Fruit fly (Drosophila melanogaster): ENCODE data around the gene Lgr4.

The Lgr4 gene

dm6 chrX:13135702-13136101 is 53.3 kb downstream of the Lgr4 start (continued):
- TF ChIP-seq CG3838 (GFP tag; optimal IDR thresholded peaks at IDR 0.05) (no peak), ab (GFP tag; optimal IDR thresholded peaks at IDR 0.05) (no peak), Hr39 (optimal IDR thresholded peaks at IDR 0.05) (no peak), CG17385 (GFP tag; optimal IDR thresholded peaks at IDR 0.05) (peak; percentile 60), C15 (GFP tag; IDR thresholded peaks at IDR 0.05) (no peak), Aef1 (GFP tag; IDR thresholded peaks at IDR 0.05) (peak; percentile 48; the same call in 1 of the 3 replicates), Blimp-1 (GFP tag; optimal IDR thresholded peaks at IDR 0.05) (peak; percentile 57), Asciz (GFP tag; optimal IDR thresholded peaks at IDR 0.05) (peak; percentile 77), fd102C (GFP tag; optimal IDR thresholded peaks at IDR 0.05) (no peak), fd3F (GFP tag; optimal IDR thresholded peaks at IDR 0.05) (no peak), CG16863 (GFP tag; optimal IDR thresholded peaks at IDR 0.05) (peak; percentile 32), CG34224 (GFP tag; IDR thresholded peaks at IDR 0.05; ENCODE audit: partially characterized antibody) (no peak), CG6854 (GFP tag; optimal IDR thresholded peaks at IDR 0.05) (no peak), crol (GFP tag; IDR thresholded peaks at IDR 0.05) (peak; percentile 36; the same call in 1 of the 2 replicates), wdn (GFP tag; IDR thresholded peaks at IDR 0.05) (0 out of 2 replicates have a peak, but pooled peaks have one; percentile 8), dysf (GFP tag; IDR thresholded peaks at IDR 0.05) (peak; percentile 61), bbx (GFP tag; IDR thresholded peaks at IDR 0.05; ENCODE audit: partially characterized antibody) (no peak), amos (GFP tag; IDR thresholded peaks at IDR 0.05; ENCODE audit: partially characterized antibody) (no peak), ftz-f1 (GFP tag; optimal IDR thresholded peaks at IDR 0.05) (no peak), cas (GFP tag; IDR thresholded peaks at IDR 0.05) (no peak), unc-4 (GFP tag; IDR thresholded peaks at IDR 0.05; ENCODE audit: partially characterized antibody) (no peak), CG14050 (GFP tag; IDR thresholded peaks at IDR 0.05) (peak; percentile 55; the same call in 1 of the 3 replicates), CG7786 (GFP tag; optimal IDR thresholded peaks at IDR 0.05) (peak; percentile 37), CG4707 (GFP tag; optimal IDR thresholded peaks at IDR 0.05) (peak; percentile 37), CG18262 (tag; optimal IDR thresholded peaks at IDR 0.05) (peak; percentile 53), tin (GFP tag; optimal IDR thresholded peaks at IDR 0.05) (peak; percentile 56), corto (GFP tag; optimal IDR thresholded peaks at IDR 0.05) (no peak), grn (GFP tag; optimal IDR thresholded peaks at IDR 0.05) (no peak), fd64A (GFP tag; optimal IDR thresholded peaks at IDR 0.05) (no peak), CG31365 (tag; optimal IDR thresholded peaks at IDR 0.05) (no peak), NC2β (GFP tag; optimal IDR thresholded peaks at IDR 0.05) (peak; percentile 10), CG10979 (tag; optimal IDR thresholded peaks at IDR 0.05) (peak; percentile 52), Dad (GFP tag; optimal IDR thresholded peaks at IDR 0.05) (no peak), ham (GFP tag; IDR thresholded peaks at IDR 0.05) (no peak), lmd (GFP tag; IDR thresholded peaks at IDR 0.05) (peak; percentile 53), Dbx (GFP tag; IDR thresholded peaks at IDR 0.05) (no peak), CG10321 (GFP tag; IDR thresholded peaks at IDR 0.05) (no peak), CG3163 (GFP tag; optimal IDR thresholded peaks at IDR 0.05) (peak; percentile 21), CG15514 (GFP tag; optimal IDR thresholded peaks at IDR 0.05) (peak; percentile 35), Ets97D (GFP tag; optimal IDR thresholded peaks at IDR 0.05) (no peak), croc (GFP tag; conservative IDR thresholded peaks at IDR 0.05) (0 out of 3 replicates have a peak, but pooled peaks have one; percentile 23), ranshi (GFP tag; IDR thresholded peaks at IDR 0.05) (peak; percentile 69), CG8281 (tag; optimal IDR thresholded peaks at IDR 0.05) (peak; percentile 19), CG12155 (GFP tag; optimal IDR thresholded peaks at IDR 0.05) (peak; percentile 29), CG3065 (GFP tag; optimal IDR thresholded peaks at IDR 0.05) (no peak), CG10462 (GFP tag; optimal IDR thresholded peaks at IDR 0.05) (peak; percentile 17), BtbVII (GFP tag; optimal IDR thresholded peaks at IDR 0.05) (no peak), run (tag; optimal IDR thresholded peaks at IDR 0.05) (peak; percentile 57), fru (optimal IDR thresholded peaks at IDR 0.05) (no peak), CG42726 (GFP tag; IDR thresholded peaks at IDR 0.05; ENCODE audit: partially characterized antibody) (no peak), CG1529 (GFP tag; optimal IDR thresholded peaks at IDR 0.05) (peak; percentile 39), maf-S (GFP tag; optimal IDR thresholded peaks at IDR 0.05) (no peak)

All from whole organism, embryonic.